Fruit fly (Drosophila melanogaster) whole organism, wandering third instar larva: ENCODE results near the gene RSG7.
A peak's percentile ranks its signal among the peaks of the same experiment; 100 is the strongest.

Experiments
- Abd-B ChIP-seq: fragments of >200 bp; optimal IDR thresholded peaks from 2 replicates; lab custom pipeline; 2017; ENCODE audit warnings: missing biosample characterization, missing genetic modification characterization
- CG9705 ChIP-seq: fragments of 200-800 bp; sonication (Bioruptor generic); optimal IDR thresholded peaks from 2 replicates; lab custom pipeline; 2018; ENCODE audit warnings: missing biosample characterization, mild to moderate bottlenecking, missing genetic modification characterization
- HLH106 ChIP-seq: fragments of 200-800 bp; optimal IDR thresholded peaks from 3 replicates; lab custom pipeline; 2019; ENCODE audit warnings: missing biosample characterization, mild to moderate bottlenecking, missing genetic modification characterization, moderate library complexity
- Hr83 ChIP-seq: fragments of 200-300 bp; sonication (Bioruptor generic); optimal IDR thresholded peaks from 2 replicates; lab custom pipeline; 2016; ENCODE audit warnings: missing biosample characterization, mild to moderate bottlenecking, missing genetic modification characterization, moderate library complexity; ENCODE audit not compliant: poor library complexity, severe bottlenecking
- Myc ChIP-seq: fragments of >200 bp; optimal IDR thresholded peaks from 2 replicates; lab custom pipeline; 2017
- OdsH ChIP-seq: fragments of 200-800 bp; sonication (Bioruptor generic); optimal IDR thresholded peaks from 2 replicates; lab custom pipeline; 2016; ENCODE audit warnings: missing biosample characterization, mild to moderate bottlenecking, missing genetic modification characterization
- ey ChIP-seq: fragments of 200-800 bp; sonication (Bioruptor generic); optimal IDR thresholded peaks from 2 replicates; lab custom pipeline; 2016; ENCODE audit warnings: missing biosample characterization, missing genetic modification characterization
- fru ChIP-seq: fragments of 200-800 bp; sonication (Bioruptor generic); optimal IDR thresholded peaks from 3 replicates; lab custom pipeline; 2016; ENCODE audit warnings: missing biosample characterization, mild to moderate bottlenecking, missing genetic modification characterization
- h ChIP-seq: fragments of 200-800 bp; sonication (Bioruptor generic); optimal IDR thresholded peaks from 3 replicates; lab custom pipeline; 2016; ENCODE audit warnings: missing biosample characterization, mild to moderate bottlenecking, missing genetic modification characterization
- lola ChIP-seq: fragments of >200 bp; optimal IDR thresholded peaks from 2 replicates; lab custom pipeline; 2017; ENCODE audit warnings: missing biosample characterization, missing genetic modification characterization
- pan ChIP-seq: fragments of >200 bp; optimal IDR thresholded peaks from 2 replicates; lab custom pipeline; 2017
- psq ChIP-seq: fragments of 200-800 bp; sonication (Bioruptor generic); optimal IDR thresholded peaks from 3 replicates; lab custom pipeline; 2017; ENCODE audit warnings: missing biosample characterization, mild to moderate bottlenecking, missing genetic modification characterization, moderate library complexity
- sv ChIP-seq: fragments of 200-800 bp; sonication (Bioruptor generic); optimal IDR thresholded peaks from 3 replicates; lab custom pipeline; 2016; ENCODE audit warnings: missing biosample characterization, missing genetic modification characterization
- usp ChIP-seq: fragments of >200 bp; optimal IDR thresholded peaks from 2 replicates; lab custom pipeline; 2017; ENCODE audit warnings: missing biosample characterization, missing genetic modification characterization

DNA sequence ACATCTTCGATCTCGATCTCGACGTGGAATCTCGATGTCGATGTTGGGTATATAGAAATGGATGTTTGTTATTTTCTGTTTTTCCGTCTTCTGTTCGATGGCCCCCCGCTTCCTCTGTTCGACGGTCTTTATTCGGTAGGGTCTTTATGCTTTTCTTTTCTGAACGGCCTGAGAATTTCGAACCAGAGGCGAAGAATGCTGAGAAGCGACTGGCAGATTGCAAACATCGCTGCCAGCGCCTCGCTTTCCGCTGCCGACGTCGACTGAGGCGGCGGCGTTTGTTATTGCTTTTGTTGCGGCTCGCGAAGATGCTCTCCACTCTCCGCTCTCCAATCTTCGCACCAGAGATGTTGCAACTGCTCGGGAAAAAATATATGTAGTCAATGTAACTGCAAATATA lies 8.9 kb downstream of the RSG7 start, which contains the start of the genes CG13004 and CG46306:
- TF ChIP-seq pan (lab: Kevin White, UChicago) (no peak), fru (GFP tag; lab: Kevin White, UChicago) (no peak), CG9705 (GFP tag; lab: Kevin White, UChicago) (no peak), usp (GFP tag; lab: Kevin White, UChicago) (no peak), lola (GFP tag; lab: Kevin White, UChicago) (no peak), Myc (lab: Kevin White, UChicago) (no peak), Hr83 (GFP tag; lab: Kevin White, UChicago) (peak; percentile 6), h (GFP tag; lab: Kevin White, UChicago) (no peak), sv (GFP tag; lab: Kevin White, UChicago) (no peak), OdsH (GFP tag; lab: Kevin White, UChicago) (no peak), ey (GFP tag; lab: Kevin White, UChicago) (no peak), Abd-B (GFP tag; lab: Kevin White, UChicago) (no peak), psq (GFP tag; lab: Kevin White, UChicago) (no peak), HLH106 (tag; lab: Kevin White, UChicago) (no peak)
